Worm (Caenorhabditis elegans): ENCODE data around the gene R13D11.3.

The R13D11.3 gene

ce11 chrV:774341-774740 is 40.5 kb upstream of the R13D11.3 start:
- no peak for TF ChIP-seq tbx-2 (tag; optimal IDR thresholded peaks at IDR 0.05)
- TF ChIP-seq mdl-1 (tag; optimal IDR thresholded peaks at IDR 0.05), result no peak
- TF ChIP-seq daf-12 (tag; optimal IDR thresholded peaks at IDR 0.05), result no peak
- TF ChIP-seq pha-4 (tag; optimal IDR thresholded peaks at IDR 0.05), result no peak
- no peak for TF ChIP-seq elt-2 (tag; optimal IDR thresholded peaks at IDR 0.05)
- TF ChIP-seq elt-3 (tag; optimal IDR thresholded peaks at IDR 0.05), result no peak
- no peak for TF ChIP-seq unc-62 (GFP tag; optimal IDR thresholded peaks at IDR 0.05)
- TF ChIP-seq nhr-67 (tag; optimal IDR thresholded peaks at IDR 0.05), result no peak
- TF ChIP-seq nhr-25 (tag; optimal IDR thresholded peaks at IDR 0.05), result no peak
- TF ChIP-seq eor-1 (tag; optimal IDR thresholded peaks at IDR 0.05), result no peak

- TF ChIP-seq egl-5 (tag; optimal IDR thresholded peaks at IDR 0.05), result no peak
- TF ChIP-seq eor-1 (tag; optimal IDR thresholded peaks at IDR 0.05), result no peak
- TF ChIP-seq tbx-2 (tag; optimal IDR thresholded peaks at IDR 0.05), result peak; percentile 16
- TF ChIP-seq nhr-76 (tag; optimal IDR thresholded peaks at IDR 0.05), result no peak
- TF ChIP-seq sea-2 (GFP tag; optimal IDR thresholded peaks at IDR 0.05), result no peak
- no peak for TF ChIP-seq elt-3 (tag; optimal IDR thresholded peaks at IDR 0.05)
- peak; percentile 21 for TF ChIP-seq pha-4 (tag; optimal IDR thresholded peaks at IDR 0.05)
- TF ChIP-seq elt-2 (tag; optimal IDR thresholded peaks at IDR 0.05), result peak; percentile 21
- peak; percentile 25 for TF ChIP-seq nhr-25 (tag; optimal IDR thresholded peaks at IDR 0.05)
- no peak for TF ChIP-seq nhr-67 (tag; optimal IDR thresholded peaks at IDR 0.05)
- no peak for TF ChIP-seq snpc-4 (tag; optimal IDR thresholded peaks at IDR 0.05)
- no peak for TF ChIP-seq zag-1 (tag; optimal IDR thresholded peaks at IDR 0.05)
- TF ChIP-seq mdl-1 (tag; optimal IDR thresholded peaks at IDR 0.05), result no peak
- peak; percentile 93 for TF ChIP-seq ama-1 (optimal IDR thresholded peaks at IDR 0.05)
- TF ChIP-seq elt-1 (tag; optimal IDR thresholded peaks at IDR 0.05), result no peak
- no peak for TF ChIP-seq nhr-28 (tag; optimal IDR thresholded peaks at IDR 0.05)
- no peak for TF ChIP-seq hmg-11 (tag; optimal IDR thresholded peaks at IDR 0.05)
- no peak for TF ChIP-seq unc-62 (GFP tag; optimal IDR thresholded peaks at IDR 0.05)
- no peak for TF ChIP-seq lsy-12 (tag; optimal IDR thresholded peaks at IDR 0.05)
- no peak for TF ChIP-seq lin-15B (tag; optimal IDR thresholded peaks at IDR 0.05)
- TF ChIP-seq skn-1 (tag; optimal IDR thresholded peaks at IDR 0.05), result no peak
- TF ChIP-seq egl-27 (tag; optimal IDR thresholded peaks at IDR 0.05), result no peak
- TF ChIP-seq ZK546.5 (tag; optimal IDR thresholded peaks at IDR 0.05), result no peak
- no peak for TF ChIP-seq ceh-28 (tag; optimal IDR thresholded peaks at IDR 0.05)
- TF ChIP-seq ceh-9 (tag; optimal IDR thresholded peaks at IDR 0.05), result no peak
- no peak for TF ChIP-seq nhr-12 (tag; optimal IDR thresholded peaks at IDR 0.05)
- peak; percentile 54 for TF ChIP-seq R02D3.7 (tag; optimal IDR thresholded peaks at IDR 0.05)
Measured at ce11 chrV:774875-775359, 39.9 kb upstream of the R13D11.3 start, which contains the start of gene srbc-58. srbc-58 (plus strand) TSS chrV:774995.

- TF ChIP-seq egl-5 (tag; optimal IDR thresholded peaks at IDR 0.05) (no peak), nhr-76 (tag; optimal IDR thresholded peaks at IDR 0.05) (peak; percentile 81), elt-1 (tag; optimal IDR thresholded peaks at IDR 0.05) (peak; percentile 50), nhr-25 (tag; optimal IDR thresholded peaks at IDR 0.05) (peak; percentile 34), lsy-12 (tag; optimal IDR thresholded peaks at IDR 0.05) (no peak), lin-15B (tag; optimal IDR thresholded peaks at IDR 0.05) (peak; percentile 15), nfya-1 (tag; optimal IDR thresholded peaks at IDR 0.05; ENCODE audit: insufficient read depth) (peak; percentile 31), nhr-77 (tag; optimal IDR thresholded peaks at IDR 0.05) (peak; percentile 94), nhr-23 (tag; optimal IDR thresholded peaks at IDR 0.05) (peak; percentile 45)
Measured at ce11 chrV:777285-777684, 37.5 kb upstream of the R13D11.3 start, which contains the start of gene R09E12.9. R09E12.9 (plus strand) TSS chrV:777600.

ce11 chrV:778339-778738 is 36.5 kb upstream of the R13D11.3 start, which contains the start of gene srbc-59:
srbc-59 (plus strand) TSS chrV:778639.
- TF ChIP-seq nhr-12 (tag; optimal IDR thresholded peaks at IDR 0.05) (no peak), mdl-1 (tag; optimal IDR thresholded peaks at IDR 0.05) (no peak), ztf-4 (tag; optimal IDR thresholded peaks at IDR 0.05) (no peak)

ce11 chrV:779999-780398 is 34.8 kb upstream of the R13D11.3 start, which contains the start of gene srbc-60:
srbc-60 (plus strand) TSS chrV:780299.
- TF ChIP-seq nhr-12 (tag; optimal IDR thresholded peaks at IDR 0.05) (no peak), nhr-43 (tag; optimal IDR thresholded peaks at IDR 0.05; ENCODE audit: poor library complexity, severe bottlenecking) (no peak), lsy-12 (tag; optimal IDR thresholded peaks at IDR 0.05) (no peak), R02D3.7 (tag; optimal IDR thresholded peaks at IDR 0.05) (no peak), ceh-82 (tag; optimal IDR thresholded peaks at IDR 0.05) (no peak), nhr-237 (tag; optimal IDR thresholded peaks at IDR 0.05) (no peak), ceh-16 (tag; optimal IDR thresholded peaks at IDR 0.05) (no peak), pha-4 (tag; optimal IDR thresholded peaks at IDR 0.05) (no peak)
